Worm (Caenorhabditis elegans): ENCODE measurements around the gene irld-20.

The irld-20 gene

ce11 chrIII:12711682-12712081, 39.2 kb upstream of the irld-20 start:
- TF ChIP-seq aha-1 (tag; optimal IDR thresholded peaks at IDR 0.05) = no peak
- TF ChIP-seq dsc-1 (tag; optimal IDR thresholded peaks at IDR 0.05) = no peak
- TF ChIP-seq nhr-85 (tag) = peak; percentile 59

ce11 chrIII:12713862-12714261, 37.0 kb upstream of the irld-20 start:
- TF ChIP-seq sox-4 (tag; optimal IDR thresholded peaks at IDR 0.05) = no peak
- peak; percentile 33 to 78 for TF ChIP-seq lin-35 (GFP tag; optimal IDR thresholded peaks at IDR 0.05)
- TF ChIP-seq zip-4 (GFP tag; optimal IDR thresholded peaks at IDR 0.05) = no peak
- no peak for TF ChIP-seq irx-1 (tag; optimal IDR thresholded peaks at IDR 0.05)
- TF ChIP-seq lin-39 (tag; optimal IDR thresholded peaks at IDR 0.05) = no peak
- TF ChIP-seq pqm-1 (tag; optimal IDR thresholded peaks at IDR 0.05) = no peak
- no peak for TF ChIP-seq lin-13 (GFP tag; optimal IDR thresholded peaks at IDR 0.05)
- TF ChIP-seq mep-1 (tag; optimal IDR thresholded peaks at IDR 0.05) = no peak
- TF ChIP-seq unc-98 (GFP tag; IDR thresholded peaks at IDR 0.05) = no peak
- no peak for TF ChIP-seq hlh-17 (GFP tag; optimal IDR thresholded peaks at IDR 0.05; ENCODE audit: borderline replicate concordance)
- TF ChIP-seq nhr-76 (tag; optimal IDR thresholded peaks at IDR 0.05) = no peak
- no peak for TF ChIP-seq efl-3 (GFP tag; optimal IDR thresholded peaks at IDR 0.05)
- TF ChIP-seq nhr-28 (tag; optimal IDR thresholded peaks at IDR 0.05) = no peak
- no peak for TF ChIP-seq ztf-4 (tag; optimal IDR thresholded peaks at IDR 0.05)
- TF ChIP-seq pax-3 (tag; optimal IDR thresholded peaks at IDR 0.05) = no peak
- TF ChIP-seq lir-3 (tag; optimal IDR thresholded peaks at IDR 0.05; ENCODE audit: poor library complexity) = no peak
- TF ChIP-seq ama-1 (optimal IDR thresholded peaks at IDR 0.05) = no peak
- no peak for TF ChIP-seq unc-30 (tag; optimal IDR thresholded peaks at IDR 0.05)
- no peak for TF ChIP-seq nhr-85 (tag)
- TF ChIP-seq sup-37 (GFP tag; optimal IDR thresholded peaks at IDR 0.05) = no peak
- no peak for TF ChIP-seq nhr-237 (tag; optimal IDR thresholded peaks at IDR 0.05)
- peak; percentile 49 for TF ChIP-seq F16B12.6 (tag; optimal IDR thresholded peaks at IDR 0.05)
- TF ChIP-seq vab-15 (tag; optimal IDR thresholded peaks at IDR 0.05) = no peak
- no peak for TF ChIP-seq alr-1 (tag; optimal IDR thresholded peaks at IDR 0.05; ENCODE audit: borderline replicate concordance)
- TF ChIP-seq efl-1 (optimal IDR thresholded peaks at IDR 0.05) = peak; percentile 56 to 61
- peak; percentile 57 to 95 for TF ChIP-seq efl-1 (GFP tag; optimal IDR thresholded peaks at IDR 0.05 in 1 of 2)
- no peak for TF ChIP-seq ceh-8 (GFP tag; optimal IDR thresholded peaks at IDR 0.05)
- no peak for TF ChIP-seq ztf-11 (tag; optimal IDR thresholded peaks at IDR 0.05)
- TF ChIP-seq xbp-1 (tag; optimal IDR thresholded peaks at IDR 0.05) = peak; percentile 21
- no peak for TF ChIP-seq C34B4.2 (tag; optimal IDR thresholded peaks at IDR 0.05)
- no peak for TF ChIP-seq aly-2 (tag; optimal IDR thresholded peaks at IDR 0.05)
- peak; percentile 51 for TF ChIP-seq dsc-1 (tag; optimal IDR thresholded peaks at IDR 0.05)
- TF ChIP-seq ceh-82 (tag; optimal IDR thresholded peaks at IDR 0.05) = peak in 1 of 3 experiments; percentile 17
- TF ChIP-seq nhr-12 (tag; optimal IDR thresholded peaks at IDR 0.05) = no peak
- no peak for TF ChIP-seq tbx-2 (tag; optimal IDR thresholded peaks at IDR 0.05)
- TF ChIP-seq hlh-4 (tag; optimal IDR thresholded peaks at IDR 0.05) = no peak
- no peak for TF ChIP-seq isw-1 (GFP tag; IDR thresholded peaks at IDR 0.05)
- peak; percentile 29 for TF ChIP-seq snu-23 (GFP tag; optimal IDR thresholded peaks at IDR 0.05)
- peak; percentile 21 to 58 for TF ChIP-seq lsy-2 (tag; optimal IDR thresholded peaks at IDR 0.05)
- no peak for TF ChIP-seq fkh-4 (tag; optimal IDR thresholded peaks at IDR 0.05; ENCODE audit: borderline replicate concordance)
- no peak for TF ChIP-seq C16A3.4 (tag; optimal IDR thresholded peaks at IDR 0.05)
- no peak for TF ChIP-seq mab-9 (GFP tag; IDR thresholded peaks at IDR 0.05)
- TF ChIP-seq nhr-20 (tag; optimal IDR thresholded peaks at IDR 0.05) = no peak
- TF ChIP-seq egl-13 (tag; optimal IDR thresholded peaks at IDR 0.05) = no peak
- TF ChIP-seq dpl-1 (GFP tag; optimal IDR thresholded peaks at IDR 0.05) = peak; percentile 16 to 66 (median 55)
- TF ChIP-seq grh-1 (GFP tag; IDR thresholded peaks at IDR 0.05) = no peak
- TF ChIP-seq blmp-1 (tag; optimal IDR thresholded peaks at IDR 0.05) = no peak
- no peak for TF ChIP-seq aha-1 (tag; optimal IDR thresholded peaks at IDR 0.05)
- TF ChIP-seq sptf-1 (tag; optimal IDR thresholded peaks at IDR 0.05) = no peak
- TF ChIP-seq ceh-63 (GFP tag; optimal IDR thresholded peaks at IDR 0.05) = no peak
- no peak for TF ChIP-seq unc-86 (tag; optimal IDR thresholded peaks at IDR 0.05)
- TF ChIP-seq lin-14 (GFP tag; optimal IDR thresholded peaks at IDR 0.05) = no peak
